Worm (Caenorhabditis elegans) whole organism, midembryonic: ENCODE data around the gene rei-2.
A peak's percentile ranks its signal among the peaks of the same experiment; 100 is the strongest.

ENCODE experiments used
- T22C8.4 ChIP-seq: fragments of 200-800 bp; sonication (Bioruptor generic); IDR thresholded peaks from 2 replicates; pipeline ENCODE4 v1.3.6; 2022; ENCODE audit warnings: missing genetic modification characterization, missing compliant biosample characterization
- cog-1 ChIP-seq: sonication (generic microtip); optimal IDR thresholded peaks from 2 replicates; lab custom pipeline; 2016; ENCODE audit warnings: missing genetic modification characterization, missing compliant biosample characterization
- flt-1 ChIP-seq: fragments of 200-800 bp; sonication (Bioruptor generic); IDR thresholded peaks from 2 replicates; pipeline ENCODE4 v1.3.6; 2022; ENCODE audit warnings: missing genetic modification characterization, missing compliant biosample characterization
- klf-2 ChIP-seq: fragments of 200-800 bp; sonication (Bioruptor generic); conservative IDR thresholded peaks from 2 replicates; pipeline ENCODE4 v1.3.6; 2022; ENCODE audit warnings: missing genetic modification reagents, missing genetic modification characterization, missing compliant biosample characterization
- med-1 ChIP-seq: sonication (generic microtip); optimal IDR thresholded peaks from 2 replicates; lab custom pipeline; 2017; ENCODE audit warnings: missing genetic modification characterization, mild to moderate bottlenecking, missing compliant biosample characterization, antibody characterized with exemption, missing genetic modification reagents; ENCODE audit not compliant: insufficient read depth
- ref-1 ChIP-seq: fragments of 200-800 bp; sonication (Bioruptor generic); conservative IDR thresholded peaks from 2 replicates; pipeline ENCODE4 v1.3.6; 2022; ENCODE audit warnings: missing genetic modification reagents, missing genetic modification characterization, missing compliant biosample characterization
- tab-1 ChIP-seq: fragments of 200-800 bp; sonication (Bioruptor generic); IDR thresholded peaks from 2 replicates; pipeline ENCODE4 v1.3.6; 2022; ENCODE audit warnings: missing genetic modification characterization, missing compliant biosample characterization
- ztf-23 ChIP-seq: fragments of 200-800 bp; sonication (Bioruptor generic); IDR thresholded peaks from 2 replicates; pipeline ENCODE4 v1.3.6; 2022; ENCODE audit warnings: missing genetic modification reagents, missing genetic modification characterization, missing compliant biosample characterization
- ztf-29 ChIP-seq: fragments of 200-800 bp; sonication (Bioruptor generic); IDR thresholded peaks from 2 replicates; pipeline ENCODE4 v1.3.6; 2022; ENCODE audit warnings: missing genetic modification reagents, missing genetic modification characterization, missing compliant biosample characterization

rei-2 gene

ce11 chrX:1093154-1093553, 5.2 kb upstream of the rei-2 start:
- TF ChIP-seq flt-1 = peak; percentile 74
- no peak for TF ChIP-seq med-1 (GFP tag; lab: Kevin White, UChicago)
- peak; percentile 27; the same call in 1 of the 2 replicates for TF ChIP-seq tab-1 (GFP tag; lab: Robert Waterston, UW)
- 0 out of 2 replicates have a peak, but pooled peaks have one; percentile 47 for TF ChIP-seq ztf-23 (GFP tag; lab: Robert Waterston, UW)
- no peak for TF ChIP-seq klf-2 (GFP tag; lab: Robert Waterston, UW)
- 0 out of 2 replicates have a peak, but pooled peaks have one; percentile 16 for TF ChIP-seq ztf-29 (GFP tag; lab: Robert Waterston, UW)
- TF ChIP-seq cog-1 = peak; percentile 70
- TF ChIP-seq ref-1 (GFP tag; lab: Robert Waterston, UW) = 0 out of 2 replicates have a peak, but pooled peaks have one; percentile 34

ce11 chrX:1089676-1090075, 1.7 kb upstream of the rei-2 start:
- TF ChIP-seq ztf-29 (GFP tag; lab: Robert Waterston, UW) = no peak
- no peak for TF ChIP-seq klf-2 (GFP tag; lab: Robert Waterston, UW)
- no peak for TF ChIP-seq ref-1 (GFP tag; lab: Robert Waterston, UW)
- no peak for TF ChIP-seq cog-1
- TF ChIP-seq tab-1 (GFP tag; lab: Robert Waterston, UW) = no peak
- no peak for TF ChIP-seq ztf-23 (GFP tag; lab: Robert Waterston, UW)
- TF ChIP-seq flt-1 = no peak
- no peak for TF ChIP-seq med-1 (GFP tag; lab: Kevin White, UChicago)
- no peak for TF ChIP-seq T22C8.4 (GFP tag; lab: Robert Waterston, UW)

- TF ChIP-seq cog-1 = no peak
- no peak for TF ChIP-seq T22C8.4 (GFP tag; lab: Robert Waterston, UW)
- 0 out of 2 replicates have a peak, but pooled peaks have one; percentile 57 for TF ChIP-seq tab-1 (GFP tag; lab: Robert Waterston, UW)
- no peak for TF ChIP-seq med-1 (GFP tag; lab: Kevin White, UChicago)
- 0 out of 2 replicates have a peak, but pooled peaks have one; percentile 8 for TF ChIP-seq flt-1
- no peak for TF ChIP-seq ztf-23 (GFP tag; lab: Robert Waterston, UW)
- TF ChIP-seq klf-2 (GFP tag; lab: Robert Waterston, UW) = no peak
- TF ChIP-seq ref-1 (GFP tag; lab: Robert Waterston, UW) = no peak
- no peak for TF ChIP-seq ztf-29 (GFP tag; lab: Robert Waterston, UW)
Observed at ce11 chrX:1089133-1089532, 1.2 kb upstream of the rei-2 start.

ce11 chrX:1086406-1086897, 1.5 kb downstream of the rei-2 start:
- no peak for TF ChIP-seq T22C8.4 (GFP tag; lab: Robert Waterston, UW)
- TF ChIP-seq klf-2 (GFP tag; lab: Robert Waterston, UW) = no peak
- no peak for TF ChIP-seq flt-1
- no peak for TF ChIP-seq med-1 (GFP tag; lab: Kevin White, UChicago)
- no peak for TF ChIP-seq cog-1
- TF ChIP-seq ref-1 (GFP tag; lab: Robert Waterston, UW) = no peak
- TF ChIP-seq ztf-23 (GFP tag; lab: Robert Waterston, UW) = no peak
- TF ChIP-seq ztf-29 (GFP tag; lab: Robert Waterston, UW) = no peak
- TF ChIP-seq tab-1 (GFP tag; lab: Robert Waterston, UW) = no peak

- TF ChIP-seq ztf-23 (GFP tag; lab: Robert Waterston, UW) (no peak), tab-1 (GFP tag; lab: Robert Waterston, UW) (no peak), flt-1 (no peak), med-1 (GFP tag; lab: Kevin White, UChicago) (no peak), ref-1 (GFP tag; lab: Robert Waterston, UW) (no peak), T22C8.4 (GFP tag; lab: Robert Waterston, UW) (no peak), ztf-29 (GFP tag; lab: Robert Waterston, UW) (no peak), cog-1 (no peak), klf-2 (GFP tag; lab: Robert Waterston, UW) (no peak)
Observed at ce11 chrX:1085000-1085399, 2.9 kb downstream of the rei-2 start.

ce11 chrX:1081927-1082326, 6.0 kb downstream of the rei-2 start:
- TF ChIP-seq med-1 (GFP tag; lab: Kevin White, UChicago) (no peak), tab-1 (GFP tag; lab: Robert Waterston, UW) (0 out of 2 replicates have a peak, but pooled peaks have one; percentile 66), flt-1 (no peak), klf-2 (GFP tag; lab: Robert Waterston, UW) (no peak), ref-1 (GFP tag; lab: Robert Waterston, UW) (no peak), cog-1 (peak; percentile 16), ztf-29 (GFP tag; lab: Robert Waterston, UW) (no peak), ztf-23 (GFP tag; lab: Robert Waterston, UW) (no peak)

- TF ChIP-seq ztf-23 (GFP tag; lab: Robert Waterston, UW) = no peak
- no peak for TF ChIP-seq klf-2 (GFP tag; lab: Robert Waterston, UW)
- no peak for TF ChIP-seq cog-1
- TF ChIP-seq tab-1 (GFP tag; lab: Robert Waterston, UW) = no peak
- TF ChIP-seq ref-1 (GFP tag; lab: Robert Waterston, UW) = no peak
- no peak for TF ChIP-seq T22C8.4 (GFP tag; lab: Robert Waterston, UW)
- no peak for TF ChIP-seq flt-1
- TF ChIP-seq med-1 (GFP tag; lab: Kevin White, UChicago) = no peak
- no peak for TF ChIP-seq ztf-29 (GFP tag; lab: Robert Waterston, UW)
Observed at ce11 chrX:1080549-1080948, 7.4 kb downstream of the rei-2 start, which contains the start of gene pfn-3. TSS of gene pfn-3 (minus strand) at chrX:1080649.

- TF ChIP-seq T22C8.4 (GFP tag; lab: Robert Waterston, UW) = no peak
- TF ChIP-seq med-1 (GFP tag; lab: Kevin White, UChicago) = no peak
- no peak for TF ChIP-seq ztf-29 (GFP tag; lab: Robert Waterston, UW)
- TF ChIP-seq klf-2 (GFP tag; lab: Robert Waterston, UW) = no peak
- no peak for TF ChIP-seq flt-1
- TF ChIP-seq cog-1 = no peak
- TF ChIP-seq tab-1 (GFP tag; lab: Robert Waterston, UW) = no peak
Observed at ce11 chrX:1072152-1072551, 15.8 kb downstream of the rei-2 start, which contains the start of gene lim-6. TSS of gene lim-6 (plus strand) at chrX:1072452.

- 0 out of 2 replicates have a peak, but pooled peaks have one; percentile 43 for TF ChIP-seq ztf-23 (GFP tag; lab: Robert Waterston, UW)
Observed at ce11 chrX:1070585-1070984, 17.4 kb downstream of the rei-2 start.
